Fruit fly (Drosophila melanogaster) whole organism, wandering third instar larva: ENCODE data around the gene CG33263.
A peak's percentile ranks its signal among the peaks of the same experiment; 100 is the strongest.

Experiments used
- GATAd ChIP-seq: sonication (Bioruptor generic); optimal IDR thresholded peaks from 2 replicates; lab custom pipeline; 2016; ENCODE audit warnings: missing biosample characterization, missing genetic modification characterization
- Jra ChIP-seq: sonication (Bioruptor generic); optimal IDR thresholded peaks from 2 replicates; lab custom pipeline; 2016; ENCODE audit warnings: missing biosample characterization, missing genetic modification characterization
- Sp1 ChIP-seq: fragments of 200-800 bp; sonication (Bioruptor generic); optimal IDR thresholded peaks from 3 replicates; lab custom pipeline; 2019; ENCODE audit warnings: missing biosample characterization, mild to moderate bottlenecking, missing genetic modification characterization, moderate library complexity
- dl ChIP-seq, 2 experiments: fragments of 175-275, 200-275 bp in 1 of 2; fragments of 200-275 bp in 1 of 2; sonication (Bioruptor generic); optimal IDR thresholded peaks; lab custom pipeline; 2018; ENCODE audit warnings: mild to moderate bottlenecking in 2 of 2, missing biosample characterization in 2 of 2, missing genetic modification characterization in 2 of 2, moderate library complexity in 2 of 2; ENCODE audit not compliant: partially characterized antibody in 2 of 2, insufficient read depth in 1 of 2

- TF ChIP-seq Sp1 = peak; percentile 32
- TF ChIP-seq dl (GFP tag; optimal IDR thresholded peaks at IDR 0.05; lab: Kevin White, UChicago; ENCODE audit: insufficient read depth in 1 of 2, partially characterized antibody in 2 of 2) = no peak
- no peak for TF ChIP-seq GATAd (GFP tag; lab: Kevin White, UChicago)
- TF ChIP-seq Jra = peak; percentile 38
Observed at dm6 chr3L:13400872-13401418, 23.0 kb downstream of the CG33263 start, which contains the start of gene sens.
